Worm (Caenorhabditis elegans): ENCODE measurements around the gene pmk-3.

ce11 chrIV:8091539-8091938, 47.5 kb upstream of the pmk-3 start:
- TF ChIP-seq elt-3 (tag; optimal IDR thresholded peaks at IDR 0.05) (no peak), nhr-43 (tag; optimal IDR thresholded peaks at IDR 0.05; ENCODE audit: poor library complexity, severe bottlenecking) (no peak), skn-1 (tag; optimal IDR thresholded peaks at IDR 0.05) (no peak), nhr-12 (tag; optimal IDR thresholded peaks at IDR 0.05) (no peak), ztf-4 (tag; optimal IDR thresholded peaks at IDR 0.05) (no peak), egl-5 (tag; optimal IDR thresholded peaks at IDR 0.05) (peak; percentile 59)

Data from whole organism, L3 larva.